Fruit fly (Drosophila melanogaster): ENCODE results near the gene CG6664.

- TF ChIP-seq lz (GFP tag; optimal IDR thresholded peaks at IDR 0.05): peak; percentile 81
- TF ChIP-seq CG6792 (GFP tag; optimal IDR thresholded peaks at IDR 0.05): peak; percentile 83
- TF ChIP-seq net (GFP tag; optimal IDR thresholded peaks at IDR 0.05): peak; percentile 87
- peak; percentile 76; the same call in 2 of the 3 replicates for TF ChIP-seq CG6163 (GFP tag; IDR thresholded peaks at IDR 0.05)
- TF ChIP-seq Lpt (GFP tag; optimal IDR thresholded peaks at IDR 0.05): peak; percentile 67
- TF ChIP-seq Eip93F (GFP tag; optimal IDR thresholded peaks at IDR 0.05): peak; percentile 68
- peak; percentile 45 for TF ChIP-seq Ets21C (GFP tag; optimal IDR thresholded peaks at IDR 0.05)
- peak; percentile 71 for TF ChIP-seq Hr39 (GFP tag; optimal IDR thresholded peaks at IDR 0.05)
- no peak for TF ChIP-seq CG10669 (GFP tag; optimal IDR thresholded peaks at IDR 0.05)
These were observed 26.8 kb downstream of the CG6664 start for dm6 chr3L:16989169-16989568.

Measured in whole organism, prepupa.